Fruit fly (Drosophila melanogaster): ENCODE data around the gene CG34328.

The CG34328 gene

DNA sequence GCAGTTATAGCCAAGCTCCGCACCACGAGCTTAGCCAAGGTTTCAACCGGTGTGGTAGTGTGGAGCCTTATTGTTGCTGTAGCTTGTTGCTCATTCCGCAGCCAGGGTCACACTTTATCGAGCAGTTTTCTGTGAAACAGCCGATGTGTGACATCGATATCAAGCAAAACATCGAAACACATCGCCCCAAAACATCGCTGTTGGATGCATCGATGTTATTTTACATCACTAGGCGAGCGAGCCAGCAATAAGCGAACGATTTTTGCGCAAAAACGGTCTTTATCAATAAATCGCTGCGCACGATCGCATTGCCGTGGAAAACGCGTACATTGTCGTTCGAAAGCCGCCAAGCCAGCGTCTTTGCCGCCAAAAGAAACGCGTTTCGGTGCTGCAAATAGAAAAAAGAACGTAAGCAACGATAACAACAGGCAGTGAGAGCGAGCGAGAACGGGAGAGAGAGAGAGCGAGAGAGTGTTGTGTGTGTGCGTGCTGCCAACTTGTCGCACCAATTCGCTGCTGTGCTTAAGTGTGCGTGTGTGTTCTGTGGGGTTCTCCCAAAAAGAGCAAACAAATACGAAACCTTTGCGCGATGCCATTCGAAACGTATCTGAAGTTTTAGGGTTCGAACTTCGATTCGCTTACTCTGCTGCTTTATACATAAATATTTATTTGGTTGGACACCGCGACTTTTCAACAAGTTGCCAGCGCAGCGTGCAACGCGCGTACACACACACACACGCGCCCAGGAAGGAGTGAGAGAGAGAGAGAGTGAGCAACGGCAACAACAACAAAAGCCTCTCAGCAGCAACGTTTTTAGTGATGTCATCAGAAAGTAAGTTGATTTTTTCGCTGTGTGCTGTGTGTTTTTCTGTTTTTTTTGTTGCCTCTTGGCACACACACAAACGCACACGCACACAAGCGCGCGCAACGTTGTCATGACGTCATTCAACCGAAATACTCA lies 28.8 kb downstream of the CG34328 start (continued):
- TF ChIP-seq CG7963 (GFP tag; IDR thresholded peaks at IDR 0.05; ENCODE audit: partially characterized antibody) (peak; percentile 96), Dek (tag; optimal IDR thresholded peaks at IDR 0.05) (peak; percentile 51), CG1792 (GFP tag; optimal IDR thresholded peaks at IDR 0.05) (peak; percentile 25), CG13624 (GFP tag; optimal IDR thresholded peaks at IDR 0.05) (peak; percentile 43), MBD-R2 (GFP tag; IDR thresholded peaks at IDR 0.05) (peak; percentile 40), Aef1 (GFP tag; IDR thresholded peaks at IDR 0.05) (peak; percentile 87), CG17802 (tag; optimal IDR thresholded peaks at IDR 0.05) (peak; percentile 29), CG30431 (GFP tag; optimal IDR thresholded peaks at IDR 0.05) (no peak), al (GFP tag; IDR thresholded peaks at IDR 0.05) (peak; percentile 29; the same call in 1 of the 2 replicates), CG6689 (GFP tag; IDR thresholded peaks at IDR 0.05) (peak; percentile 26; the same call in 1 of the 2 replicates), amos (GFP tag; IDR thresholded peaks at IDR 0.05; ENCODE audit: partially characterized antibody) (peak; percentile 99), CG11085 (GFP tag; IDR thresholded peaks at IDR 0.05) (0 out of 2 replicates have a peak, but pooled peaks have one; percentile 21), CG9609 (GFP tag; optimal IDR thresholded peaks at IDR 0.05) (peak; percentile 40), ap (GFP tag; IDR thresholded peaks at IDR 0.05) (no peak), CG8089 (GFP tag; optimal IDR thresholded peaks at IDR 0.05) (no peak), kni (GFP tag; optimal IDR thresholded peaks at IDR 0.05) (peak; percentile 49), Hmr (GFP tag; optimal IDR thresholded peaks at IDR 0.05) (peak; percentile 70), dysf (GFP tag; IDR thresholded peaks at IDR 0.05) (peak; percentile 17; the same call in 2 of the 3 replicates), CG4404 (GFP tag; IDR thresholded peaks at IDR 0.05) (no peak), caup (GFP tag; optimal IDR thresholded peaks at IDR 0.05; ENCODE audit: severe bottlenecking) (peak; percentile 18), Vsx1 (GFP tag; optimal IDR thresholded peaks at IDR 0.05) (no peak), inv (GFP tag; IDR thresholded peaks at IDR 0.05; ENCODE audit: partially characterized antibody) (peak; percentile 99), Rx (GFP tag; IDR thresholded peaks at IDR 0.05) (no peak), az2 (GFP tag; optimal IDR thresholded peaks at IDR 0.05) (no peak), jigr1 (GFP tag; IDR thresholded peaks at IDR 0.05) (no peak), Sry-β (GFP tag; optimal IDR thresholded peaks at IDR 0.05) (no peak), Stat92E (GFP tag; optimal IDR thresholded peaks at IDR 0.05) (peak in 1 of 3 experiments; percentile 37), onecut (GFP tag; IDR thresholded peaks at IDR 0.05) (peak; percentile 28), CG7928 (GFP tag; optimal IDR thresholded peaks at IDR 0.05) (peak; percentile 65), ftz-f1 (GFP tag; optimal IDR thresholded peaks at IDR 0.05) (peak; percentile 47), HLH4C (GFP tag; IDR thresholded peaks at IDR 0.05; ENCODE audit: partially characterized antibody) (peak; percentile 97), CG1832 (GFP tag; optimal IDR thresholded peaks at IDR 0.05) (peak; percentile 89), D19B (GFP tag; optimal IDR thresholded peaks at IDR 0.05) (no peak), CG3163 (GFP tag; optimal IDR thresholded peaks at IDR 0.05) (peak; percentile 20), dmrt11E (tag; optimal IDR thresholded peaks at IDR 0.05) (peak; percentile 1), CG17361 (GFP tag; IDR thresholded peaks at IDR 0.05) (peak; percentile 33; the same call in 1 of the 3 replicates), CG9437 (GFP tag; optimal IDR thresholded peaks at IDR 0.05) (peak; percentile 55), ssp (GFP tag; IDR thresholded peaks at IDR 0.05) (peak; percentile 52), fu2 (GFP tag; optimal IDR thresholded peaks at IDR 0.05) (no peak), knrl (GFP tag; IDR thresholded peaks at IDR 0.05; ENCODE audit: partially characterized antibody) (peak; percentile 99), CG4617 (GFP tag; optimal IDR thresholded peaks at IDR 0.05; ENCODE audit: borderline replicate concordance) (peak; percentile 84), ci (GFP tag; IDR thresholded peaks at IDR 0.05) (peak; percentile 50; the same call in 2 of the 3 replicates), sug (tag; optimal IDR thresholded peaks at IDR 0.05) (peak; percentile 4), tll (GFP tag; optimal IDR thresholded peaks at IDR 0.05) (peak; percentile 12 to 70), bigmax (GFP tag; optimal IDR thresholded peaks at IDR 0.05) (no peak), unc-4 (GFP tag; IDR thresholded peaks at IDR 0.05; ENCODE audit: partially characterized antibody) (peak; percentile 98), CG2889 (GFP tag; IDR thresholded peaks at IDR 0.05) (no peak)

Data from whole organism, embryonic.